Fruit fly (Drosophila melanogaster) whole organism, embryonic: ENCODE results near the gene CG43998.
A peak's percentile ranks its signal among the peaks of the same experiment; 100 is the strongest.

Source experiments
- Aef1 ChIP-seq: fragments of 200-800 bp; sonication (Bioruptor generic); IDR thresholded peaks from 3 replicates; pipeline ENCODE4 v1.3.6; 2022; ENCODE audit warnings: missing biosample characterization, missing genetic modification characterization
- Bteb2 ChIP-seq: fragments of 200-800 bp; sonication (Bioruptor generic); optimal IDR thresholded peaks from 2 replicates; lab custom pipeline; 2016; ENCODE audit warnings: missing biosample characterization, missing genetic modification characterization
- CG10209 ChIP-seq: fragments of 200-800 bp; sonication (Bioruptor generic); optimal IDR thresholded peaks from 3 replicates; lab custom pipeline; 2017; ENCODE audit warnings: missing biosample characterization, mild to moderate bottlenecking, missing genetic modification characterization, missing genetic modification reagents
- CG11695 ChIP-seq: fragments of 200-800 bp; sonication (Bioruptor generic); IDR thresholded peaks from 3 replicates; pipeline ENCODE4 v1.3.6; 2022; ENCODE audit warnings: missing biosample characterization, missing genetic modification characterization
- CG11696 ChIP-seq: fragments of 200-800 bp; sonication (Bioruptor generic); IDR thresholded peaks from 2 replicates; pipeline ENCODE4 v1.3.6; 2022; ENCODE audit warnings: missing biosample characterization, missing genetic modification characterization
- CG12071 ChIP-seq: fragments of 200-800 bp; sonication (Bioruptor generic); optimal IDR thresholded peaks from 3 replicates; lab custom pipeline; 2018; ENCODE audit warnings: missing biosample characterization, mild to moderate bottlenecking, missing genetic modification characterization
- CG12299 ChIP-seq: fragments of 200-800 bp; sonication (Bioruptor generic); optimal IDR thresholded peaks from 2 replicates; lab custom pipeline; 2018; ENCODE audit warnings: missing biosample characterization, mild to moderate bottlenecking, missing genetic modification characterization
- CG13123 ChIP-seq: fragments of 200-800 bp; sonication (Bioruptor generic); optimal IDR thresholded peaks from 2 replicates; lab custom pipeline; 2016; ENCODE audit warnings: missing biosample characterization, missing genetic modification characterization
- CG17385 ChIP-seq: fragments of 200-800 bp; sonication (Bioruptor generic); optimal IDR thresholded peaks from 3 replicates; lab custom pipeline; 2018; ENCODE audit warnings: missing biosample characterization, mild to moderate bottlenecking, missing genetic modification characterization
- CG1792 ChIP-seq: fragments of 200-800 bp; sonication (Bioruptor generic); optimal IDR thresholded peaks from 2 replicates; lab custom pipeline; 2016; ENCODE audit warnings: missing biosample characterization, missing genetic modification characterization
- CG18619 ChIP-seq: fragments of 200-800 bp; sonication (Bioruptor generic); optimal IDR thresholded peaks from 3 replicates; lab custom pipeline; 2017; ENCODE audit warnings: missing biosample characterization, mild to moderate bottlenecking, missing genetic modification characterization
- CG18764 ChIP-seq: fragments of 200-800 bp; sonication (Bioruptor generic); optimal IDR thresholded peaks from 3 replicates; lab custom pipeline; 2016; ENCODE audit warnings: missing biosample characterization, missing genetic modification characterization
- CG30020 ChIP-seq: fragments of 200-800 bp; optimal IDR thresholded peaks from 2 replicates; lab custom pipeline; 2019; ENCODE audit warnings: missing biosample characterization, mild to moderate bottlenecking, missing genetic modification characterization, moderate library complexity
- CG4424 ChIP-seq: fragments of 200-800 bp; sonication (Bioruptor generic); optimal IDR thresholded peaks from 3 replicates; lab custom pipeline; 2016; ENCODE audit warnings: missing biosample characterization, missing genetic modification characterization
- CG6654 ChIP-seq: fragments of 200-800 bp; sonication (Bioruptor generic); optimal IDR thresholded peaks from 2 replicates; lab custom pipeline; 2017; ENCODE audit warnings: missing biosample characterization, mild to moderate bottlenecking, missing genetic modification characterization
- CG6791 ChIP-seq: fragments of 200-800 bp; sonication (Bioruptor generic); IDR thresholded peaks from 3 replicates; pipeline ENCODE4 v1.3.6; 2022; ENCODE audit warnings: missing biosample characterization, missing genetic modification characterization; ENCODE audit not compliant: partially characterized antibody
- CG6813 ChIP-seq: fragments of 200-800 bp; sonication (Bioruptor generic); optimal IDR thresholded peaks from 2 replicates; lab custom pipeline; 2017; ENCODE audit warnings: missing biosample characterization, missing genetic modification characterization, mild to moderate bottlenecking, moderate library complexity, missing genetic modification reagents
- CG7372 ChIP-seq: fragments of 200-800 bp; sonication (Bioruptor generic); IDR thresholded peaks from 2 replicates; pipeline ENCODE4 v1.3.6; 2022; ENCODE audit warnings: missing biosample characterization, missing genetic modification characterization
- CG7987 ChIP-seq: fragments of 200-800 bp; sonication (Bioruptor generic); optimal IDR thresholded peaks from 2 replicates; lab custom pipeline; 2018; ENCODE audit warnings: missing biosample characterization, mild to moderate bottlenecking, missing genetic modification characterization, moderate library complexity
- CHES-1-like ChIP-seq: fragments of 200-800 bp; sonication (Bioruptor generic); optimal IDR thresholded peaks from 2 replicates; lab custom pipeline; 2016; ENCODE audit warnings: missing biosample characterization, missing genetic modification characterization
- Ets65A ChIP-seq: fragments of 200-800 bp; sonication (Bioruptor generic); peaks from one replicate; lab custom pipeline; 2016; ENCODE audit warnings: missing biosample characterization, missing genetic modification characterization
- Hand ChIP-seq: fragments of 200-800 bp; sonication (Bioruptor generic); optimal IDR thresholded peaks from 2 replicates; lab custom pipeline; 2017; ENCODE audit warnings: mild to moderate bottlenecking, missing biosample characterization, missing genetic modification reagents, missing genetic modification characterization
- Jarid2 ChIP-seq: fragments of 200-800 bp; sonication (Bioruptor generic); optimal IDR thresholded peaks from 3 replicates; lab custom pipeline; 2017; ENCODE audit warnings: mild to moderate bottlenecking, missing biosample characterization, missing genetic modification reagents, missing genetic modification characterization
- MBD-R2 ChIP-seq: fragments of 200-800 bp; sonication (Bioruptor generic); IDR thresholded peaks from 2 replicates; pipeline ENCODE4 v1.3.6; 2022; ENCODE audit warnings: missing biosample characterization, missing genetic modification characterization
- Max ChIP-seq: fragments of 200-800 bp; sonication (Bioruptor generic); optimal IDR thresholded peaks from 2 replicates; lab custom pipeline; 2016; ENCODE audit warnings: missing biosample characterization, mild to moderate bottlenecking, missing genetic modification characterization
- Med ChIP-seq: fragments of 200-800 bp; sonication (Bioruptor generic); peaks from one replicate; lab custom pipeline; 2016; ENCODE audit warnings: missing biosample characterization, missing genetic modification characterization, mild to moderate bottlenecking, inconsistent platforms, moderate library complexity
- NC2α ChIP-seq: fragments of 200-800 bp; sonication (Bioruptor generic); optimal IDR thresholded peaks from 2 replicates; lab custom pipeline; 2016; ENCODE audit warnings: missing biosample characterization, missing genetic modification characterization
- Oaz ChIP-seq: fragments of 200-800 bp; sonication (Bioruptor generic); IDR thresholded peaks from 2 replicates; pipeline ENCODE4 v1.3.6; 2022; ENCODE audit warnings: missing biosample characterization, missing genetic modification characterization
- Sox100B ChIP-seq: fragments of 200-800 bp; sonication (Bioruptor generic); optimal IDR thresholded peaks from 3 replicates; lab custom pipeline; 2018; ENCODE audit warnings: missing biosample characterization, mild to moderate bottlenecking, missing genetic modification characterization
- Trl ChIP-seq, 3 experiments: fragments of >200 bp in 2 of 3; fragments of 200-800 bp in 1 of 3; sonication (Bioruptor generic) in 1 of 3; optimal IDR thresholded peaks; 2 replicates in 1 of 3; 3 replicates in 2 of 3; lab custom pipeline; 2016 to 2017; ENCODE audit warnings: missing biosample characterization in 1 of 3, missing genetic modification characterization in 1 of 3
- ab ChIP-seq: fragments of 200-800 bp; sonication (Bioruptor generic); optimal IDR thresholded peaks from 2 replicates; lab custom pipeline; 2016; ENCODE audit warnings: missing biosample characterization, missing genetic modification characterization
- ap ChIP-seq: fragments of 200-800 bp; sonication (Bioruptor generic); IDR thresholded peaks from 2 replicates; pipeline ENCODE4 v1.3.6; 2022; ENCODE audit warnings: missing biosample characterization, missing genetic modification characterization
- ara ChIP-seq: fragments of 200-800 bp; sonication (Bioruptor generic); IDR thresholded peaks from 2 replicates; pipeline ENCODE4 v1.3.6; 2022; ENCODE audit warnings: missing biosample characterization, missing genetic modification characterization
- crc ChIP-seq: fragments of 200-800 bp; sonication (Bioruptor generic); optimal IDR thresholded peaks from 2 replicates; lab custom pipeline; 2016; ENCODE audit warnings: missing biosample characterization, missing genetic modification characterization
- cwo ChIP-seq: fragments of 200-800 bp; sonication (Bioruptor generic); optimal IDR thresholded peaks from 3 replicates; lab custom pipeline; 2017; ENCODE audit warnings: missing biosample characterization, missing genetic modification characterization, mild to moderate bottlenecking, moderate library complexity, missing genetic modification reagents
- disco-r ChIP-seq: fragments of 200-800 bp; sonication (Bioruptor generic); optimal IDR thresholded peaks from 2 replicates; lab custom pipeline; 2016; ENCODE audit warnings: missing biosample characterization, missing genetic modification characterization
- fd3F ChIP-seq: fragments of 200-800 bp; sonication (Bioruptor generic); optimal IDR thresholded peaks from 2 replicates; lab custom pipeline; 2018; ENCODE audit warnings: missing biosample characterization, mild to moderate bottlenecking, missing genetic modification characterization, moderate library complexity
- gfzf ChIP-seq: fragments of 200-800 bp; sonication (Bioruptor generic); optimal IDR thresholded peaks from 2 replicates; lab custom pipeline; 2016; ENCODE audit warnings: missing biosample characterization, mild to moderate bottlenecking, missing genetic modification characterization, moderate library complexity
- hkb ChIP-seq, 2 experiments: fragments of 200-800 bp in 1 of 2; fragments of >200 bp in 1 of 2; sonication (Bioruptor generic) in 1 of 2; IDR thresholded peaks in 1 of 2; optimal IDR thresholded peaks in 1 of 2; 2 replicates each; pipeline versions ENCODE4 v1.3.6 to Lab custom; 2017 to 2022; ENCODE audit warnings: missing biosample characterization in 1 of 2, missing genetic modification characterization in 1 of 2
- nau ChIP-seq: fragments of 200-800 bp; sonication (Bioruptor generic); optimal IDR thresholded peaks from 3 replicates; lab custom pipeline; 2017; ENCODE audit warnings: missing biosample characterization, mild to moderate bottlenecking, missing genetic modification characterization, missing genetic modification reagents
- sens ChIP-seq: fragments of 200-800 bp; sonication (Bioruptor generic); peaks from one replicate; lab custom pipeline; 2016; ENCODE audit warnings: missing biosample characterization, missing genetic modification characterization
- sqz ChIP-seq: fragments of 200-800 bp; sonication (Bioruptor generic); optimal IDR thresholded peaks from 3 replicates; lab custom pipeline; 2018; ENCODE audit warnings: missing biosample characterization, mild to moderate bottlenecking, missing genetic modification characterization
- tgo ChIP-seq: fragments of 200-800 bp; sonication (Bioruptor generic); IDR thresholded peaks from 3 replicates; pipeline ENCODE4 v1.3.6; 2022; ENCODE audit warnings: missing biosample characterization, missing genetic modification characterization
- vfl ChIP-seq: fragments of 200-800 bp; sonication (Bioruptor generic); optimal IDR thresholded peaks from 2 replicates; lab custom pipeline; 2016; ENCODE audit warnings: missing biosample characterization, missing genetic modification characterization
- vvl ChIP-seq: fragments of 200-800 bp; sonication (Bioruptor generic); IDR thresholded peaks from 2 replicates; pipeline ENCODE4 v1.3.6; 2022; ENCODE audit warnings: missing biosample characterization, missing genetic modification characterization
- wor ChIP-seq: fragments of 200-800 bp; sonication (Bioruptor generic); IDR thresholded peaks from 2 replicates; pipeline ENCODE4 v1.3.6; 2022; ENCODE audit warnings: missing biosample characterization, missing genetic modification characterization

CG43998 gene

dm6 chr3R:23940840-23941364, 12.1 kb upstream of the CG43998 start:
- TF ChIP-seq CG7372 (GFP tag; lab: Robert Waterston, UW) = 0 out of 2 replicates have a peak, but pooled peaks have one; percentile 4
- peak; percentile 58 for TF ChIP-seq CG7987 (GFP tag; lab: Kevin White, UChicago)
- no peak for TF ChIP-seq Trl (optimal IDR thresholded peaks at IDR 0.05; lab: Kevin White, UChicago)
- no peak for TF ChIP-seq Trl (GFP tag; optimal IDR thresholded peaks at IDR 0.05; lab: Kevin White, UChicago)
- no peak for TF ChIP-seq nau
- peak; percentile 7; the same call in 1 of the 2 replicates for TF ChIP-seq vvl (GFP tag; lab: Robert Waterston, UW)
- peak; percentile 51 for TF ChIP-seq Med (GFP tag; lab: Kevin White, UChicago)
- TF ChIP-seq CG11696 (GFP tag; lab: Robert Waterston, UW) = no peak
- peak; percentile 54 for TF ChIP-seq sens (GFP tag; lab: Kevin White, UChicago)
- peak; percentile 46 for TF ChIP-seq sqz (GFP tag; lab: Kevin White, UChicago)
- TF ChIP-seq Ets65A (GFP tag; lab: Kevin White, UChicago) = peak; percentile 45
- peak; percentile 95 for TF ChIP-seq cwo
- TF ChIP-seq Bteb2 (GFP tag; lab: Kevin White, UChicago) = no peak
- no peak for TF ChIP-seq hkb (optimal IDR thresholded peaks at IDR 0.05; lab: Kevin White, UChicago)
- TF ChIP-seq hkb (GFP tag; IDR thresholded peaks at IDR 0.05; lab: Robert Waterston, UW) = no peak
- TF ChIP-seq disco-r (GFP tag; lab: Kevin White, UChicago) = no peak
- TF ChIP-seq CG30020 (tag; lab: Kevin White, UChicago) = no peak

dm6 chr3R:23939921-23940839, 11.4 kb upstream of the CG43998 start:
- peak; percentile 86 for TF ChIP-seq CG18764 (GFP tag; lab: Kevin White, UChicago)
- peak; percentile 79 for TF ChIP-seq CG17385
- peak; percentile 88 for TF ChIP-seq CG18619 (GFP tag; lab: Kevin White, UChicago)
- peak; percentile 95 for TF ChIP-seq CG6813 (GFP tag; lab: Kevin White, UChicago)
- TF ChIP-seq CG4424 = peak; percentile 74
- peak; percentile 89 for TF ChIP-seq CG12299 (tag; lab: Kevin White, UChicago)
- peak; percentile 7 for TF ChIP-seq Hand (GFP tag; lab: Kevin White, UChicago)
- TF ChIP-seq vfl (GFP tag; lab: Kevin White, UChicago) = no peak
- peak; percentile 29; the same call in 1 of the 2 replicates for TF ChIP-seq ap
- TF ChIP-seq CG6654 (GFP tag; lab: Kevin White, UChicago) = peak; percentile 25
- peak; percentile 60 for TF ChIP-seq NC2α
- peak; percentile 49; the same call in 2 of the 3 replicates for TF ChIP-seq tgo (GFP tag; lab: Robert Waterston, UW)
- peak; percentile 91 for TF ChIP-seq CG10209 (GFP tag; lab: Kevin White, UChicago)
- TF ChIP-seq CG6791 = no peak
- peak; percentile 41; the same call in 1 of the 2 replicates for TF ChIP-seq wor (GFP tag; lab: Robert Waterston, UW)
- TF ChIP-seq CG11695 (GFP tag; lab: Robert Waterston, UW) = peak; percentile 85
- peak; percentile 90 for TF ChIP-seq CG12071
- no peak for TF ChIP-seq crc (GFP tag; lab: Kevin White, UChicago)
- TF ChIP-seq MBD-R2 (GFP tag; lab: Robert Waterston, UW) = peak; percentile 40; the same call in 1 of the 2 replicates
- peak; percentile 89 for TF ChIP-seq ara (GFP tag; lab: Robert Waterston, UW)
- TF ChIP-seq CHES-1-like (GFP tag; lab: Kevin White, UChicago) = peak; percentile 51
- peak; percentile 81 for TF ChIP-seq CG13123 (GFP tag; lab: Kevin White, UChicago)
- TF ChIP-seq Jarid2 (GFP tag; lab: Kevin White, UChicago) = peak; percentile 66
- no peak for TF ChIP-seq gfzf
- TF ChIP-seq ab (GFP tag; lab: Kevin White, UChicago) = no peak
- TF ChIP-seq Sox100B (GFP tag; lab: Kevin White, UChicago) = peak; percentile 90
- TF ChIP-seq fd3F (GFP tag; lab: Kevin White, UChicago) = peak; percentile 82
- no peak for TF ChIP-seq Oaz
- TF ChIP-seq CG1792 (GFP tag; lab: Kevin White, UChicago) = peak; percentile 62
- peak; percentile 84 for TF ChIP-seq Max (GFP tag; lab: Kevin White, UChicago)
- TF ChIP-seq Aef1 (GFP tag; lab: Robert Waterston, UW) = no peak
